Worm (Caenorhabditis elegans): Measurements from ENCODE around the gene irld-23.
A peak's percentile ranks its signal among the peaks of the same experiment; 100 is the strongest.

irld-23 gene

DNA sequence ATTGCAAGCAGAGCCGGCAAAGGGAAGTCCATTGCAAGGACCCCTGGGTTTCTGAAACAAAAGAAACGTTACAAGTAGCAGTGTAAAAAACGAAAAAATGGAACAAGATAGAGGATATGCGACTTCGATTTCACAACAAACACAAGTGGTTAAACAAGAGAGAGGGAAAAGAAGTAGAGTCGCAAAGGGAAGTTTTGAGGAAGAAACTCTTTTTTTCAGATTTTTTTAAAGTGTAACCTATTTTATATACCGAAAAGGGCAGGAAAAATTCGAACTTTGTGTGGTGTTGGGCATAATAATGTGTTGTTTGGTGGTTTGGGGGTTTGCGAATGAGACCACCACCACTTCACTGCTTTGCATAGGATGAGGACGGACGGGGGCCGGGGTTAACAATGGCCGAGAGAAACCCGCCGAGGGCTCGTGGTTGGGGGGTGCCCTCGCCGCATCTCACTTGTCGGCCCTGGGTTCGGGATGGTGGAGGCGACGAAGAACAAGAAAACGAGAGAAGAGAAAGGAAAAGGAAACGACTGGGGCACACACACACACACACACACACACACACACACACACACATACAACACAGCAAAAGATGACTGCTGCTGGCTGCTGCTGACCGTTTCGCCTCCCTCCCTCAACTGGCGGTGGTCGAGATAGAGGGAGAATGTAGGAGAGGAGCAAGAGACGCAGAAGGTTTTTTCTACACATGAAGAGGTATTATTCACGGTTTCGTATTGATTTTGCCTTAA, 50.1 kb downstream of the irld-23 start, which contains the start of gene ptrn-1 (continued):
- TF ChIP-seq daf-16 (GFP tag; optimal IDR thresholded peaks at IDR 0.05) = no peak
- peak; percentile 57 for TF ChIP-seq daf-16 (tag; optimal IDR thresholded peaks at IDR 0.05)
- TF ChIP-seq unc-62 (GFP tag; optimal IDR thresholded peaks at IDR 0.05 in 1 of 2) = peak in 1 of 2 experiments; percentile 91
- no peak for TF ChIP-seq unc-62 (tag; optimal IDR thresholded peaks at IDR 0.05)
- TF ChIP-seq F10B5.3 (tag; optimal IDR thresholded peaks at IDR 0.05) = no peak
- no peak for TF ChIP-seq madf-5 (GFP tag; IDR thresholded peaks at IDR 0.05)
- peak; percentile 22 for TF ChIP-seq pqm-1 (tag; optimal IDR thresholded peaks at IDR 0.05)
- 0 out of 2 replicates have a peak, but pooled peaks have one; percentile 50 for TF ChIP-seq ctbp-1 (GFP tag; IDR thresholded peaks at IDR 0.05)
- no peak for TF ChIP-seq daf-19 (GFP tag; conservative IDR thresholded peaks at IDR 0.05)
- no peak for TF ChIP-seq attf-4 (tag; optimal IDR thresholded peaks at IDR 0.05)
- TF ChIP-seq ama-1 (optimal IDR thresholded peaks at IDR 0.05) = no peak
- peak; percentile 88 for TF ChIP-seq hlh-30 (tag; optimal IDR thresholded peaks at IDR 0.05; ENCODE audit: insufficient read depth)
- peak; percentile 94 for TF ChIP-seq set-16 (GFP tag; IDR thresholded peaks at IDR 0.05)
- TF ChIP-seq nhr-111 (GFP tag; optimal IDR thresholded peaks at IDR 0.05) = no peak
- TF ChIP-seq F26F4.8 (GFP tag; conservative IDR thresholded peaks at IDR 0.05) = no peak
- peak; percentile 74 for TF ChIP-seq dve-1 (tag; optimal IDR thresholded peaks at IDR 0.05; ENCODE audit: insufficient read depth)
- TF ChIP-seq ztf-7 (tag; optimal IDR thresholded peaks at IDR 0.05) = peak; percentile 5
- TF ChIP-seq ceh-28 (tag; optimal IDR thresholded peaks at IDR 0.05) = no peak
- TF ChIP-seq dmd-6 (GFP tag; IDR thresholded peaks at IDR 0.05) = no peak; the same call in 1 of the 2 replicates
- TF ChIP-seq D1046.2 (GFP tag; IDR thresholded peaks at IDR 0.05) = no peak
- TF ChIP-seq skn-1 (tag; optimal IDR thresholded peaks at IDR 0.05) = no peak
- TF ChIP-seq madf-9 (GFP tag; conservative IDR thresholded peaks at IDR 0.05) = no peak
- no peak for TF ChIP-seq ceh-20 (GFP tag; IDR thresholded peaks at IDR 0.05)
- TF ChIP-seq hmg-1.1 (GFP tag; IDR thresholded peaks at IDR 0.05) = peak; percentile 82
- no peak for TF ChIP-seq dpl-1 (GFP tag; optimal IDR thresholded peaks at IDR 0.05)
- TF ChIP-seq ztf-11 (tag; optimal IDR thresholded peaks at IDR 0.05) = no peak
- no peak for TF ChIP-seq spr-3 (GFP tag; optimal IDR thresholded peaks at IDR 0.05)
- TF ChIP-seq nhr-42 (GFP tag; IDR thresholded peaks at IDR 0.05) = no peak
- TF ChIP-seq lim-7 (GFP tag; IDR thresholded peaks at IDR 0.05) = no peak
- TF ChIP-seq hif-1 (tag; optimal IDR thresholded peaks at IDR 0.05) = peak in 1 of 2 experiments; percentile 33
- no peak for TF ChIP-seq aly-2 (tag; optimal IDR thresholded peaks at IDR 0.05)
- TF ChIP-seq nhr-25 (tag; optimal IDR thresholded peaks at IDR 0.05; ENCODE audit: borderline replicate concordance, insufficient read depth) = peak; percentile 13
- TF ChIP-seq ceh-82 (tag; optimal IDR thresholded peaks at IDR 0.05) = no peak
- TF ChIP-seq vab-7 (GFP tag; IDR thresholded peaks at IDR 0.05) = no peak
- no peak for TF ChIP-seq cey-2 (tag; optimal IDR thresholded peaks at IDR 0.05; ENCODE audit: borderline replicate concordance, insufficient read depth)
- no peak for TF ChIP-seq daf-12 (tag; optimal IDR thresholded peaks at IDR 0.05)
- TF ChIP-seq F44E2.7 (GFP tag; IDR thresholded peaks at IDR 0.05) = no peak
- TF ChIP-seq zag-1 (tag; optimal IDR thresholded peaks at IDR 0.05) = no peak
- TF ChIP-seq jun-1 (tag; optimal IDR thresholded peaks at IDR 0.05) = no peak
- no peak for TF ChIP-seq unc-39 (tag; optimal IDR thresholded peaks at IDR 0.05)
- peak; percentile 26 for TF ChIP-seq nhr-77 (tag; optimal IDR thresholded peaks at IDR 0.05)
- no peak for TF ChIP-seq snpc-4 (tag; optimal IDR thresholded peaks at IDR 0.05)
- peak; percentile 59 for TF ChIP-seq nhr-11 (tag; optimal IDR thresholded peaks at IDR 0.05)
- no peak for TF ChIP-seq lin-38 (GFP tag; IDR thresholded peaks at IDR 0.05)
- TF ChIP-seq zip-2 (tag; optimal IDR thresholded peaks at IDR 0.05) = no peak
- TF ChIP-seq T26A8.4 (GFP tag; IDR thresholded peaks at IDR 0.05) = 0 out of 2 replicates have a peak, but pooled peaks have one; percentile 31
- no peak for TF ChIP-seq ceh-62 (tag; optimal IDR thresholded peaks at IDR 0.05)
- TF ChIP-seq lin-13 (GFP tag; optimal IDR thresholded peaks at IDR 0.05) = peak; percentile 56
- no peak for TF ChIP-seq nhr-10 (tag; optimal IDR thresholded peaks at IDR 0.05)
- TF ChIP-seq mxl-2 (GFP tag; conservative IDR thresholded peaks at IDR 0.05) = no peak
- TF ChIP-seq daf-8 (GFP tag; IDR thresholded peaks at IDR 0.05) = no peak
- no peak for TF ChIP-seq zfp-2 (tag; optimal IDR thresholded peaks at IDR 0.05)
